Fruit fly (Drosophila melanogaster): Measurements from ENCODE around the gene CG15449.

The CG15449 gene

dm6 chrX:21017568-21017967, 22.8 kb downstream of the CG15449 start:
- no peak for TF ChIP-seq noc (tag; optimal IDR thresholded peaks at IDR 0.05)

DNA sequence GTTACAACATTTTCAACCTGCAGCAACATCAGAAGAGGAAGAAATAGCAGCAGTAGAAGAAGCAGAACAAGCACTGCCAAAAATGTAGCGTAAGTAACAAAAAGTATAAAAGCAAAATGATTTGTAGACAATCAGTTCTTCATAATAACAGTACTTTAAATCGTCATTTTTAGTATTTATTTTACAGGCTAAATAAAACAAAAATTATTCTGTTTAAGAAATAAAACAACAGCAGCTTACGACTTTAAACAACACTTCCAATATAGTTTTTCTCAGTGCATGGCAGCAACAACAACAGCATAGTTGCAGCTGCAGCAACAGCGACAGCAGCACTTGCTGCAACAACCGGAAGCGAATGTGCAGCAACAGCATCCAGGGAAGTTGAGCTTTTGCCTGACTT, 29.9 kb downstream of the CG15449 start:
- TF ChIP-seq noc (tag; optimal IDR thresholded peaks at IDR 0.05) = no peak
